Worm (Caenorhabditis elegans) whole organism, mixed stage, embryonic: Measurements from ENCODE around the gene F35E12.10.

ENCODE experiments used
- blmp-1 ChIP-seq: fragments of 150-350 bp; optimal IDR thresholded peaks from 2 replicates; lab custom pipeline; 2014; ENCODE audit warnings: missing biosample characterization, missing genetic modification characterization
- ces-1 ChIP-seq: fragments of 150-350 bp; optimal IDR thresholded peaks from 2 replicates; lab custom pipeline; 2014; ENCODE audit warnings: missing biosample characterization, missing genetic modification reagents, missing genetic modification characterization
- cnd-1 ChIP-seq: fragments of 200-800 bp; sonication (Bioruptor generic); optimal IDR thresholded peaks from 2 replicates; lab custom pipeline; 2018; ENCODE audit warnings: mild to moderate bottlenecking, missing genetic modification characterization, missing compliant biosample characterization
- elt-1 ChIP-seq: sonication (generic microtip); optimal IDR thresholded peaks from 2 replicates; lab custom pipeline; 2017; ENCODE audit warnings: missing genetic modification characterization, mild to moderate bottlenecking, missing compliant biosample characterization, antibody characterized with exemption, moderate library complexity, borderline replicate concordance; ENCODE audit not compliant: insufficient read depth
- elt-3 ChIP-seq: fragments of 150-350 bp; optimal IDR thresholded peaks from 2 replicates; lab custom pipeline; 2014; ENCODE audit warnings: missing biosample characterization, missing genetic modification characterization
- lin-13 ChIP-seq: fragments of 150-350 bp; optimal IDR thresholded peaks from 2 replicates; lab custom pipeline; 2014; ENCODE audit warnings: missing biosample characterization, missing genetic modification characterization
- lin-32 ChIP-seq: fragments of 200-800 bp; sonication (Bioruptor generic); optimal IDR thresholded peaks from 2 replicates; lab custom pipeline; 2018; ENCODE audit warnings: mild to moderate bottlenecking, missing genetic modification characterization, missing compliant biosample characterization
- mab-5 ChIP-seq: fragments of 150-350 bp; optimal IDR thresholded peaks from 2 replicates; lab custom pipeline; 2014; ENCODE audit warnings: missing biosample characterization, missing genetic modification characterization
- nhr-12 ChIP-seq: fragments of 150-350 bp; optimal IDR thresholded peaks from 2 replicates; lab custom pipeline; 2014; ENCODE audit warnings: missing biosample characterization, missing genetic modification characterization
- nhr-76 ChIP-seq: sonication (generic microtip); optimal IDR thresholded peaks from 2 replicates; lab custom pipeline; 2017; ENCODE audit warnings: missing biosample characterization, missing genetic modification characterization
- snpc-4 ChIP-seq: fragments of 150-350 bp; optimal IDR thresholded peaks from 2 replicates; lab custom pipeline; 2014; ENCODE audit warnings: missing biosample characterization, missing genetic modification characterization

DNA sequence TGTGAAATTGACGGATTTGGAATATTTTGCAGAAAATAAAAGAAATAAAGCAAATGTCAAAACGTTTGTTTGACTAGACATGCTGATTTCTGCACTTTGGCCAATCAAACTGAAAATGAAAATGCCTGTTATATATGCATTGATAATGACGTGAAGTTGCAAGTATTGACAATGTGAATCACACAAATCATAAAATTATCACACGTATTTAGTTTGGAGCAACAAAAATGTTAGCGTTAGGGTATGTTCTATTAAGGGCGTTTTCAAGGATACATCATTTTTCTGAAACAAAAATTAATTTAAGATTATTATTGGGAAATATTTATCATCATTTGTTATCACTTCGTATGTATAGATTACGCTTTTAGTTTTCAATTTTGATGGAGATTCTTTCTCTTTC, 3.3 kb upstream of the F35E12.10 start, which contains the start of gene cld-9:
- no peak for TF ChIP-seq ces-1 (GFP tag; lab: Kevin White, UChicago)
- no peak for TF ChIP-seq blmp-1
- no peak for TF ChIP-seq lin-13 (tag; lab: Kevin White, UChicago)
- no peak for TF ChIP-seq lin-32 (GFP tag; lab: Kevin White, UChicago)
- no peak for TF ChIP-seq cnd-1 (tag; lab: Kevin White, UChicago)
- TF ChIP-seq snpc-4 = no peak
- TF ChIP-seq nhr-12 (tag; lab: Kevin White, UChicago) = no peak
- TF ChIP-seq elt-3 = no peak
- TF ChIP-seq elt-1 (tag; lab: Kevin White, UChicago) = no peak
- TF ChIP-seq nhr-76 (tag; lab: Kevin White, UChicago) = no peak
- no peak for TF ChIP-seq mab-5 (tag; lab: Kevin White, UChicago)
